Fruit fly (Drosophila melanogaster): ENCODE measurements around the gene CG5111.

dm6 chr3R:25495753-25496152 is 10.3 kb upstream of the CG5111 start:
- TF ChIP-seq CG17359 (tag; optimal IDR thresholded peaks at IDR 0.05): no peak
- TF ChIP-seq CG15479 (GFP tag; optimal IDR thresholded peaks at IDR 0.05): no peak
- peak; percentile 47 for TF ChIP-seq Dref (GFP tag; IDR thresholded peaks at IDR 0.05)
- no peak for TF ChIP-seq CG10209 (GFP tag; optimal IDR thresholded peaks at IDR 0.05)
- peak; percentile 77 for TF ChIP-seq Dll (GFP tag; IDR thresholded peaks at IDR 0.05; ENCODE audit: partially characterized antibody)
- no peak for TF ChIP-seq fd102C (GFP tag; optimal IDR thresholded peaks at IDR 0.05)
- no peak for TF ChIP-seq psq (GFP tag; optimal IDR thresholded peaks at IDR 0.05)
- TF ChIP-seq hkb (optimal IDR thresholded peaks at IDR 0.05): no peak
- TF ChIP-seq hkb (GFP tag; IDR thresholded peaks at IDR 0.05): no peak

Measured in whole organism, embryonic.